Worm (Caenorhabditis elegans) whole organism, early embryonic: Measurements from ENCODE around the gene W04G3.7.

Source experiments
- B0310.2 ChIP-seq: sonication (generic microtip); optimal IDR thresholded peaks from 2 replicates; lab custom pipeline; 2016; ENCODE audit warnings: mild to moderate bottlenecking, missing genetic modification characterization, missing compliant biosample characterization
- F13C5.2 ChIP-seq: sonication (generic microtip); optimal IDR thresholded peaks from 2 replicates; lab custom pipeline; 2017; ENCODE audit warnings: mild to moderate bottlenecking, missing genetic modification characterization, inconsistent platforms, missing compliant biosample characterization
- aly-1 ChIP-seq: sonication (generic microtip); optimal IDR thresholded peaks from 2 replicates; lab custom pipeline; 2016; ENCODE audit warnings: missing genetic modification characterization, missing compliant biosample characterization
- ama-1 ChIP-seq: fragments of 150-350 bp; optimal IDR thresholded peaks from 2 replicates; lab custom pipeline; 2014
- ceh-13 ChIP-seq: fragments of 200-800 bp; sonication (Bioruptor generic); optimal IDR thresholded peaks from 2 replicates; lab custom pipeline; 2018; ENCODE audit warnings: mild to moderate bottlenecking, missing genetic modification characterization, missing compliant biosample characterization
- ceh-36 ChIP-seq: sonication (generic microtip); optimal IDR thresholded peaks from 2 replicates; lab custom pipeline; 2016; ENCODE audit warnings: missing genetic modification characterization, inconsistent platforms, missing compliant biosample characterization
- ets-7 ChIP-seq: sonication (generic microtip); optimal IDR thresholded peaks from 2 replicates; lab custom pipeline; 2016; ENCODE audit warnings: missing genotype, missing genetic modification characterization, missing compliant biosample characterization
- flt-1 ChIP-seq: fragments of 200-800 bp; sonication (Bioruptor generic); IDR thresholded peaks from 2 replicates; pipeline ENCODE4 v1.3.6; 2022; ENCODE audit warnings: missing genetic modification characterization, missing compliant biosample characterization
- hmbx-1 ChIP-seq: sonication (generic microtip); optimal IDR thresholded peaks from 2 replicates; lab custom pipeline; 2016; ENCODE audit warnings: mild to moderate bottlenecking, missing genetic modification characterization, missing compliant biosample characterization
- hmg-4 ChIP-seq: fragments of 200-800 bp; sonication (Bioruptor generic); optimal IDR thresholded peaks from 2 replicates; lab custom pipeline; 2018; ENCODE audit warnings: mild to moderate bottlenecking, missing genetic modification characterization, missing compliant biosample characterization
- hnd-1 ChIP-seq: sonication (generic microtip); optimal IDR thresholded peaks from 2 replicates; lab custom pipeline; 2016; ENCODE audit warnings: missing genetic modification characterization, missing compliant biosample characterization
- pes-1 ChIP-seq: fragments of 200-800 bp; sonication (Bioruptor generic); IDR thresholded peaks from 2 replicates; pipeline ENCODE4 v1.3.6; 2022; ENCODE audit warnings: missing genetic modification reagents, missing genetic modification characterization, missing compliant biosample characterization
- scrt-1 ChIP-seq: fragments of 200-800 bp; sonication (Bioruptor generic); IDR thresholded peaks from 2 replicates; pipeline ENCODE4 v1.3.6; 2022; ENCODE audit warnings: missing genetic modification characterization, missing compliant biosample characterization
- sea-1 ChIP-seq: fragments of 200-800 bp; sonication (Bioruptor generic); conservative IDR thresholded peaks from 2 replicates; pipeline ENCODE4 v1.3.6; 2022; ENCODE audit warnings: missing genetic modification characterization, missing compliant biosample characterization
- tbx-11 ChIP-seq: fragments of 200-800 bp; sonication (Bioruptor generic); IDR thresholded peaks from 2 replicates; pipeline ENCODE4 v1.3.6; 2022; ENCODE audit warnings: missing genetic modification characterization, missing compliant biosample characterization
- tbx-37 ChIP-seq: fragments of 200-800 bp; sonication (Bioruptor generic); conservative IDR thresholded peaks from 2 replicates; pipeline ENCODE4 v1.3.6; 2022; ENCODE audit warnings: missing genetic modification reagents, missing genetic modification characterization, missing compliant biosample characterization
- tra-4 ChIP-seq: sonication (generic microtip); optimal IDR thresholded peaks from 2 replicates; lab custom pipeline; 2017; ENCODE audit warnings: missing genetic modification characterization, missing compliant biosample characterization

Gene W04G3.7

DNA sequence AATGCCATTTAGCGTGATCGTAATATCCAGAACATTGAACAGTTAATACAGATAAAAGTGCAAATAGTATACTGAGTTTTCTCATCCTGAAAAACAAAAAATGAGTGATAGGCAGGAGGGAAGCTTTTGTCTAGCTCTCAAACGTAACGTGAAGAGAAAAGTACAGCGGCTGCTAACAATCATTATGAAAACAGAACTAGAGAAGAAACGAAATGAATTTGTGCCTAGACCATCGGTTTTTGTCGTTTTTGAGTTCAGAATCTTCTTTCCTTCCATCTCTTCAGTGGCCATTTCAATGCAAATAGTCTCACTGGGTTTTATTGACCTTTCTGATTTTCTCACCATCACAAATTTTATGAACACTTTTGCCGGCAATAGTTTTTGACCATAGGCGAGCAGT is at the start of gene W04G3.7:
Gene W04G3.7, minus strand, starts transcription at position 101 of the 400 bp plus-strand sequence.
- no peak for TF ChIP-seq F13C5.2 (tag; lab: Kevin White, UChicago)
- TF ChIP-seq hmbx-1 (tag; lab: Kevin White, UChicago), result no peak
- no peak for TF ChIP-seq tra-4 (tag; lab: Kevin White, UChicago)
- no peak for TF ChIP-seq ets-7 (tag; lab: Kevin White, UChicago)

ce11 chrX:11132260-11132659 is 47.2 kb upstream of the W04G3.7 start:
- TF ChIP-seq B0310.2, result no peak
- no peak for TF ChIP-seq tra-4 (tag; lab: Kevin White, UChicago)
- TF ChIP-seq ceh-36, result no peak
- TF ChIP-seq pes-1 (GFP tag; lab: Robert Waterston, UW), result no peak
- TF ChIP-seq F13C5.2 (tag; lab: Kevin White, UChicago), result no peak
- no peak for TF ChIP-seq sea-1
- no peak for TF ChIP-seq tbx-11
- TF ChIP-seq hmg-4 (GFP tag; lab: Kevin White, UChicago), result no peak
- TF ChIP-seq hnd-1 (tag; lab: Kevin White, UChicago), result no peak
- no peak for TF ChIP-seq scrt-1 (GFP tag; lab: Robert Waterston, UW)
- TF ChIP-seq ceh-13 (GFP tag; lab: Kevin White, UChicago), result no peak
- no peak for TF ChIP-seq hmbx-1 (tag; lab: Kevin White, UChicago)

ce11 chrX:11126259-11126658 is 41.2 kb upstream of the W04G3.7 start:
- TF ChIP-seq ceh-36 (no peak), tra-4 (tag; lab: Kevin White, UChicago) (no peak), hmg-4 (GFP tag; lab: Kevin White, UChicago) (no peak), F13C5.2 (tag; lab: Kevin White, UChicago) (no peak), tbx-37 (no peak), ama-1 (no peak), tbx-11 (no peak), B0310.2 (no peak)

DNA sequence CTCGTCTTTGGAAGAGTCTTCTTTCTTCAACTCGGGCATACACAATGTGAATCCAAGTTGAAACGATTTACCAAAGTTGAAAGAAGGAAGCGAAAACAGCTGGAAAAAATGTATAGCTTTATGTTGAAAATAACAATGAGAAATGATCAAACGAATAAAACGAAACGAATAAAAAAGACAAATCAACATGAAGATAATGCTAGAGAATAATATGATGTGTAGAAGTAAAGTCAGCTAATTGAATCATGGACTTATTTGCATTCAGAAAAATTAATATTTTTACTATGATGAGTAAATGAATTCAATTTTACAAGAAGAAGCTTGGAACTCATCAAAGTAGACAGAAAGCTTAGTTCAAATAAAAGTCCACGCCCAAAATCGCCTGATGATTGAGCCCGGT is 40.5 kb upstream of the W04G3.7 start, which contains the start of gene alr-1:
Gene alr-1, minus strand, starts transcription at position 101 of the 400 bp plus-strand sequence.
- TF ChIP-seq aly-1, result no peak
- TF ChIP-seq tbx-37, result no peak
- TF ChIP-seq F13C5.2 (tag; lab: Kevin White, UChicago), result no peak
- no peak for TF ChIP-seq tra-4 (tag; lab: Kevin White, UChicago)
- no peak for TF ChIP-seq ets-7 (tag; lab: Kevin White, UChicago)
- no peak for TF ChIP-seq scrt-1 (GFP tag; lab: Robert Waterston, UW)
- no peak for TF ChIP-seq ceh-36
- TF ChIP-seq B0310.2, result no peak
- TF ChIP-seq ama-1, result no peak
- TF ChIP-seq tbx-11, result no peak
- TF ChIP-seq hmg-4 (GFP tag; lab: Kevin White, UChicago), result no peak
- TF ChIP-seq pes-1 (GFP tag; lab: Robert Waterston, UW), result no peak
- no peak for TF ChIP-seq sea-1
- no peak for TF ChIP-seq hmbx-1 (tag; lab: Kevin White, UChicago)
- TF ChIP-seq flt-1 (GFP tag; lab: Robert Waterston, UW), result no peak

- TF ChIP-seq B0310.2 (no peak), ama-1 (no peak), ceh-36 (no peak), F13C5.2 (tag; lab: Kevin White, UChicago) (no peak), hmg-4 (GFP tag; lab: Kevin White, UChicago) (no peak), ets-7 (tag; lab: Kevin White, UChicago) (no peak), ceh-13 (GFP tag; lab: Kevin White, UChicago) (no peak), flt-1 (GFP tag; lab: Robert Waterston, UW) (no peak), hnd-1 (tag; lab: Kevin White, UChicago) (no peak), tbx-11 (no peak), tra-4 (tag; lab: Kevin White, UChicago) (no peak), hmbx-1 (tag; lab: Kevin White, UChicago) (no peak), sea-1 (no peak), tbx-37 (no peak), aly-1 (no peak), scrt-1 (GFP tag; lab: Robert Waterston, UW) (no peak), pes-1 (GFP tag; lab: Robert Waterston, UW) (no peak)
These were observed 38.9 kb upstream of the W04G3.7 start for ce11 chrX:11123998-11124397.

DNA sequence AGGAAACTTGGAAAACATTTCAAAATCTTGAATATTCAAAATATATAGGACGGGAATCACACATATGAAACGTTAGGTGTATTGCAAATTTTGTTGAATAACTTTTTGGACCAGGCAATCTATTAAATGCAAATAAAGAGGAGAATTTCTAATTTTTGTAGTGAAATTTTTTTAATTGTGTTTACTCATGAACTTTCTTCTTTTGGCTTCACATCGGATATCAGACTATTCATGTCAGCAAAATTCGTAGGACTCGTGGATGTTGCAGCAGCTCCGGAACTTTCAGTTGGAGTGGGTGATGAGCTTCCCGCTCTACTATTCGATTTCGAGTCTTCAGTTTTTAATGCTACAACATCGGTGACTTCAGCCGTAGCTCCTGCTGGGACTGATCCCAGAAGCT is 37.4 kb upstream of the W04G3.7 start:
- TF ChIP-seq sea-1 (no peak), F13C5.2 (tag; lab: Kevin White, UChicago) (no peak), ceh-13 (GFP tag; lab: Kevin White, UChicago) (no peak), ama-1 (no peak)

ce11 chrX:11120808-11121207 is 35.7 kb upstream of the W04G3.7 start, which contains the start of gene R08B4.3:
R08B4.3 (minus strand) TSS chrX:11121005.
- TF ChIP-seq scrt-1 (GFP tag; lab: Robert Waterston, UW) (no peak), ets-7 (tag; lab: Kevin White, UChicago) (no peak), pes-1 (GFP tag; lab: Robert Waterston, UW) (no peak)

- no peak for TF ChIP-seq tbx-11
- no peak for TF ChIP-seq hmg-4 (GFP tag; lab: Kevin White, UChicago)
- TF ChIP-seq scrt-1 (GFP tag; lab: Robert Waterston, UW), result no peak
- no peak for TF ChIP-seq F13C5.2 (tag; lab: Kevin White, UChicago)
- no peak for TF ChIP-seq ets-7 (tag; lab: Kevin White, UChicago)
- no peak for TF ChIP-seq sea-1
- no peak for TF ChIP-seq ceh-36
- no peak for TF ChIP-seq flt-1 (GFP tag; lab: Robert Waterston, UW)
- no peak for TF ChIP-seq tra-4 (tag; lab: Kevin White, UChicago)
These were observed 31.7 kb upstream of the W04G3.7 start, which contains the start of gene nlp-66 for ce11 chrX:11116723-11117122. nlp-66 (minus strand) TSS chrX:11116823.
